Fruit fly (Drosophila melanogaster): ENCODE results near the gene CG33928.

Gene CG33928

DNA sequence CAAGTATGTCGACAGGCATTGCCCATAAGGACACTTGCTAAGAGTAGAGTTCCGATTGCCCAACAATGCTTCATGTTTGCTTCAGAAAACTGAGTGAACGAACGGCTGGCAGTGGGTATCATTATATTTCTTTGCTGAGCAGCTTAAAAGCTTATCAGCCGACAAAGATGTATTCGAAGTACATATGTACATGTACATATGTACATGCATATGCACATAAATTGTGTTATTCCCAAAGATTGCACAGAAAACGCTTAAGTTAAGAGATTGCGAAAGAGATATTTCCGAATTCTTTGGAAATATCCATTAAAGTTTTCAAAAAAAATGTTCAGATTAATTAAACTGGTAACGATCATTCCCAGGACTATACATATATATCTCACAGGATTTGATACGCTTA is 19.4 kb upstream of the CG33928 start, which contains the start of gene SPH93:
TSS of gene SPH93 (minus strand) at position 101 of the 400 bp plus-strand sequence.
- no peak for TF ChIP-seq usp (GFP tag; optimal IDR thresholded peaks at IDR 0.05)
- TF ChIP-seq CG8478 (optimal IDR thresholded peaks at IDR 0.05), result no peak
- TF ChIP-seq EcR (GFP tag; optimal IDR thresholded peaks at IDR 0.05), result no peak
- TF ChIP-seq pan (optimal IDR thresholded peaks at IDR 0.05), result no peak
- TF ChIP-seq psq (optimal IDR thresholded peaks at IDR 0.05), result no peak
- no peak for TF ChIP-seq Dll (optimal IDR thresholded peaks at IDR 0.05)

DNA sequence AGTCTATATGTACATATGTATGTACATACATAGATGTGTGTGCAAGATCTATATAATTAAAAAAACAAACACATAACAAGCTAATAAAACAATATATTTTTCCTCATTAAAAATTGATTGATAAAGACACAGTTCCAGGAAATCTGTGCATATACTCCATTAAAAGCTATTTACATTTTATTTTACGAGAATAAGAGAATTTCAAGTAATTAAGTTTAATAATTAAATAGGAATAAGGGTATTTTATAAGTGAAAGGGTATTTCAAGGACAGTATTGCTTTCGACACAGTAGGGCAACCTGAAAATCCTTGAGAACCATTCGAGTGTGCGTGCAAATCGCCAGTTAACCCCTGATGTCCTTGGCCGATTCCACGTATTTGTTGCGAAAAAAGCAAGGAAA is 16.2 kb upstream of the CG33928 start, which contains the start of gene CG5050:
TSS of gene CG5050 (plus strand) at position 301 of the 400 bp plus-strand sequence.
- TF ChIP-seq CG8478 (optimal IDR thresholded peaks at IDR 0.05) (no peak), EcR (GFP tag; optimal IDR thresholded peaks at IDR 0.05) (no peak)

DNA sequence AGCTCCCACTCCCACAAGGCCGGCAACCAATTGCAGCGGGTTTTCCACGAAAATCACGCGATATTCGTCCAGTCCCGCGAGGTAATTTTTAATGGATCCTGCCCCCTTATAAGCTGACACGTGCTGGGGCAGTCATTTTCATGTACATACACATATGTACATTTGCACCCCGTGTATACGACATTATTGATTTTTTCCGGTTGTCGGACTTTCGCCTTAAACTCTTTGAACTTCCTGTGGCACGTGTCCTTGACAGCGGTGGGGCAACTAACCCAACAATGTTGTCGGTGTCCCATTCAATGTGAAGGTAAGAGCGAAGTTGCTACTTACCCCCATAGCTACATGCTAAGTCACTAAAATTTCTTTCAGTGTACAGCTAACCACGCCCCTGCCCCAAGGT is 15.7 kb upstream of the CG33928 start:
- TF ChIP-seq EcR (GFP tag; optimal IDR thresholded peaks at IDR 0.05) (no peak), CG8478 (optimal IDR thresholded peaks at IDR 0.05) (no peak), pan (optimal IDR thresholded peaks at IDR 0.05) (no peak), usp (GFP tag; optimal IDR thresholded peaks at IDR 0.05) (no peak), Dll (optimal IDR thresholded peaks at IDR 0.05) (no peak), psq (optimal IDR thresholded peaks at IDR 0.05) (no peak)

DNA sequence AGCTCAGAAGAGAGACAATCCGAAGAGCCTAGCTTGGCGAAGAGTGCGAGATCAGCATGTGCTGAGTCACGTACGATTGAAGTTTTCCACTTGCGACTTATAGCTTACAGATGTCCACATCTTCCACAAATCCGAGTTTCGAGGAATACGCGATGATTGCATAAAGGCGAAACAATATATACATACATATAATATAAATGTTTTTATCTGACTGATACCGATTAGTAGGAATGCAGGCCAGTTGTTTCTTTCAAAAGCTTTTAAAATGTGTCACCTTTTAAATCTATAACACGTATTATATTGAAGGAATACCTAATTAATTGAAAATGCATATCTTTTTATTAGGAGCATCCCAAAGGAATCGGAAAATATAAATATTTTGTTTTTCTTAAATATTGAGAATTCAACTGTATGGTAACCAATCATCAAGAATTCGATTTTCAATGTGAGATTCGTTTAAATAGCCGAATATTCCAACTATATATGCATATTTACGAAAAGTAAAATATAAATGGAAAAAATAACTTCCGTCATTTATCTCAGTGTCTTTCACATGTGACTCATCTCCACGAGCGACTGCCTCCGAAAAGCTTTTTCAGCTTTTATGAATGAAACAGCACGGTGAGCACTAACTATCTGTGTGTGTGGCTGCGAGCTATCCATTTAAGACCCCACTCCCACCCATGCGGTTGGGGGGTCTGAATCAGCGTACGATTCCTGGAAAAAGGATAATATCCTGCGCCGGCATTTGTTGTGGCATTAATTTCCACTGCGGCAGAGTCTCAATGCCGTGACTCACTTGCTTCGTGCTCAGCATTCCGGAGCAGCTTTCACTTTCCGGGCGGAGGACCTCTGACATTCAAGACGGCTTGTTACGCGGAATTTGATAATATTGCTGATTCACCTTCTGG is 14.4 kb upstream of the CG33928 start:
- TF ChIP-seq Dll (optimal IDR thresholded peaks at IDR 0.05) (no peak), EcR (GFP tag; optimal IDR thresholded peaks at IDR 0.05) (no peak)

DNA sequence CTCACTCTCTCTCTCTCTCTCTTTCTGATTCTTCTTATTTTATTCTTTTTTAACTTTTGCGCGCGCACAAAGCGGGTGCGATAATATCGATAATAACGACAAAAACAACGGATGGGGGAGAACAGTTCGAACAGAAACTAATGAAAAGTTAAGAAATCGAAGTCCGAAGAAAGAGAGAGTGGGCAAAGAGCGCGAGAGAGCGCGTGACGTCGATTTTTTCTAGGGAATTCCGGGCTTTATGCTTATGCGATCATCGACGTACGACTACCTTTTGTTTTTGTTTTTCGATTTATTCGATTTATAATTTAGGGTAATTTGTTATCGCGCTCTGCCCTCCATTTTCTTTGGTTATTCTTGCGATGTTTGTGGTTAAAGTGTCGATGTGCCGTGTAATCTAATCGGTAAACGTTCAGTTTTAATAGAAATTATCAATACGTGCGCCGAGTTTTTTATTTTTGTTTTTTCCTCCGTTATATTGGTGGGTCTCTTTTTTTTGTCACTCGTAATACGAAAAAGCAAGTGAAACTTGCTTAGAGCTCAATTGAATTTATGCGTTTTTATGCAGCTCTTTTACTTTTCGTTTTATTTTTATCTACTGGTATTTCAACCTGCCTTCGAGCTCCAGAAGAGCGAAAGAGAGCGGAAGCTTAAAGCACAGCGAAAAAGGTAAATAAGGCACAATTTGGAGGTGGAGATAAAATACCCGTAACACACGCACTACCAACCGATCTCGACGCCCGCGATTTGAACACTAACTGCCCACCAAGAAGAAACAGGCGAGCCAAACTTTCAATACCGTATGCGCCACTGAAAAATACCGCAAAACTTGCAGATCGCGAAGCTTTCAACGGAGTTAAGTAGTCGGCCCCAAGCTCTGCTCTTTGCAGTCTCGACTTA is 13.5 kb upstream of the CG33928 start, which contains the start of gene dl:
TSS of gene dl (minus strand) at position 757 of the 897 bp plus-strand sequence.
- TF ChIP-seq pan (optimal IDR thresholded peaks at IDR 0.05) (peak; percentile 67), psq (optimal IDR thresholded peaks at IDR 0.05) (no peak)

DNA sequence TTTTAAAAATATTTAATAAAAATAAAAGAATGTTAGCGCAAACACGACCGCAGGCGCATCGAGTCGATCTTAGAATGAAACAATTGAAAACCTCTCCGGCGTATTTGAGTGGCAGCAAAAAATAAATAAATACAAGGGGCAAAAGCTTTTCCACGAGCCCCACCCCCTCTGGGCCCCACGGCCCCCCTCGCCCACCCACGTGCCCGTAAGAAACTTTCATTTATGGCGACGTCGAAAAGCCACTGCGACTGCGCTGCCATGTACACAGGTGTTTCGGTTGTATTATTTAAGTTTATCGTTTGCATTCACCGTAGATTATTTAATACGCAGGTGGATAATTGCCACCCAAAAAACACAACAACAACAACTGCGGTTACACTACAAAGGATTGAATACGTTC is 12.0 kb upstream of the CG33928 start:
- no peak for TF ChIP-seq EcR (GFP tag; optimal IDR thresholded peaks at IDR 0.05)
- no peak for TF ChIP-seq Dll (optimal IDR thresholded peaks at IDR 0.05)
- TF ChIP-seq CG8478 (optimal IDR thresholded peaks at IDR 0.05), result no peak
- TF ChIP-seq psq (optimal IDR thresholded peaks at IDR 0.05), result no peak
- TF ChIP-seq pan (optimal IDR thresholded peaks at IDR 0.05), result no peak
- no peak for TF ChIP-seq usp (GFP tag; optimal IDR thresholded peaks at IDR 0.05)

DNA sequence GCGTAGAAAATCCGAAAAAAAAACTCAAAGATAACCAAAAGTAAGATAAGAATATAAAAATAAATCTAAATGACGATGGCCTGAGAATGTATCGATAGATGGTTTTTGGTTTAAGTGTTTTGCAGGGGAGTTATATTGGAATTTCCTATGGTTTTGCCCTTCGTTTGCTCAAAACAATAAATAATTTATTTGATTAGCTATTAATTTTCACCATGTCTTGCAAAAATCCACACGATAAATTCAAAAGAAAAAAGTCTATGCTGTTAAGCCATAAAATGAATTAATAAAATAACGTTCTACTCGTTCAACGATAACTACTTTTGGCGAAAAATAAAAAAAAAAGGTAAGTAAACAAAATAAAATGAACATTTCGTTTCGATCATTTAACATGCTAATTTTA is 10.7 kb upstream of the CG33928 start:
- TF ChIP-seq usp (GFP tag; optimal IDR thresholded peaks at IDR 0.05), result no peak
- TF ChIP-seq psq (optimal IDR thresholded peaks at IDR 0.05), result no peak
- TF ChIP-seq Dll (optimal IDR thresholded peaks at IDR 0.05), result no peak
- TF ChIP-seq CG8478 (optimal IDR thresholded peaks at IDR 0.05), result no peak
- TF ChIP-seq EcR (GFP tag; optimal IDR thresholded peaks at IDR 0.05), result no peak
- no peak for TF ChIP-seq pan (optimal IDR thresholded peaks at IDR 0.05)

DNA sequence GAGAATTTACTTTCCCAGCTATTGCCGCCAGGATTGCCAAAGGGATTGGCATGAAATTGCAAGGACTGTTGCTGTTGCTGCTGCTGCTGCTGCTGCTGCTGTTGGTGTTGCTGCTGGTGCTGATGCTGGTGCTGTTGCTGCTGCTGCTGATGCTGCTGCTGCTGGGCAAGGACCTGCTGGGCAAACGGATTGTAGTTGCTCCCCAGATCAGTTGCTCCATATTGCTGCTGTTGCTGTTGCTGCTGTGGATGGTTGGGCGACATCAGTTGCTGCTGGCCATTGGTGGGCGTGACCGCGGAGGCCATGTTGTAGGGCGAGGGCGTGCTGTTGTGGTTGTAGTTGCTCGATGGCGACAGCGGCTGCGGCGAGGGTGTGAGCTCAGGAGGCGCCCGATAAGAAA is 1.2 kb upstream of the CG33928 start:
- TF ChIP-seq pan (optimal IDR thresholded peaks at IDR 0.05) (no peak), EcR (GFP tag; optimal IDR thresholded peaks at IDR 0.05) (no peak), psq (optimal IDR thresholded peaks at IDR 0.05) (no peak), usp (GFP tag; optimal IDR thresholded peaks at IDR 0.05) (no peak), Dll (optimal IDR thresholded peaks at IDR 0.05) (no peak), CG8478 (optimal IDR thresholded peaks at IDR 0.05) (no peak)

DNA sequence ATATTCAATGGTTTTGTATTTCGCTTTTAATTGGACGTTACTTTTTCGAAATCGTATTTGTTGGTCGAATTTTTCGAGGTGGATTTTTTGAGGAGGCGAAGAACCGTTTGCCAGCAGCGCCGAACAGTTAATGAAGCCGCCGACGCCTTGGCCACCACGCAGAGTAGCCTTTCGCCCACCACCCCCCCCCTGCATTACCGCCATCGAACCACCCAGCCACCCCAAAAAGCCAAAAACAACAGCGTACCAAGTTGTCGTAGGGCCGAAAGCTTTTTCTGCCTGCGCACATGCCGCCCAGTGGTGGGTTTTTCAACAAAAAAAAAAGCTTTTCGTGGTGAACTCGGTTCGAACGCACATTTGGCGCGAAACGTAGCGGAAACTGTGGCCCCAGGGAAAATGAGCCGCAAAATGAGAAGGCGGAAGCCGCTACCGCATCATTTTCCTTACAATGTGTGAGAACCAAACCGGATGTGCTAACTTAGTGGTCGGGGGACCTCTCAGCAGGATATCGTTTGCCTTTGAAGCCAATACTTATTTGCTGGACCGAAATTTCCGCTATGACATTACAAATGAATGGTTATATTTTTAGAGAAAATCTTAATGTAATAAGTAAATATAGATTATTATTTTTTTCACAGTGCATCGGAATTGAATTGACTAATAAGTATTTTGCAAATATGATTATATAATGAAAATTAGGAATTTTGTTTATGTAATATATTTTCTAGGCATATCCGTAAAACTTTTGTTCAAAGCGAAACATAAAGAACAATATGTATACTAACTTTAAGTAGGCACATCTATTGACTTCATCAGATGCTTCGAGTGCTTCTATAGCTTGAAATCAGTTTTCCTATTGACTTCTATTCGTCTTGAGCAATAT is 3.1 kb downstream of the CG33928 start, which contains the start of the genes Dif and CG5043:
TSS of gene Dif (minus strand) at position 132 of the 883 bp plus-strand sequence.
TSS of gene CG5043 (plus strand) at position 833 of the 883 bp plus-strand sequence.
- TF ChIP-seq Dll (optimal IDR thresholded peaks at IDR 0.05) (no peak), usp (GFP tag; optimal IDR thresholded peaks at IDR 0.05) (no peak), EcR (GFP tag; optimal IDR thresholded peaks at IDR 0.05) (no peak), psq (optimal IDR thresholded peaks at IDR 0.05) (no peak), CG8478 (optimal IDR thresholded peaks at IDR 0.05) (no peak), pan (optimal IDR thresholded peaks at IDR 0.05) (no peak)

DNA sequence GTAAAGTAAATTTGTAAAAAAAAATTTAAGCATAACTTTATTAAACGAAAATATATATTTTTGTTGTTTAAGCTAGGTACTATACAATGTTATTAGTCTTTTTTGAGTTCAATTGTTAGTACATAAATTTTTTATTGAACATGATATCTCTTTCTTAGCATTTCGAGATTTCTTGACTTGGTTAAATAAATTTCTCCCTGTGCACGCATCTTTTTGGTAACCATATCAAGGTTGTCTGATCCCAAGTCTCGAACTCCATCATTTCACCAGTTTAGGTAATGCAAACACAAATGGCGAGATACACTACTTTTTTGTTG is 5.1 kb downstream of the CG33928 start:
- no peak for TF ChIP-seq psq (optimal IDR thresholded peaks at IDR 0.05)
- TF ChIP-seq usp (GFP tag; optimal IDR thresholded peaks at IDR 0.05), result no peak
- no peak for TF ChIP-seq Dll (optimal IDR thresholded peaks at IDR 0.05)
- no peak for TF ChIP-seq EcR (GFP tag; optimal IDR thresholded peaks at IDR 0.05)
- no peak for TF ChIP-seq pan (optimal IDR thresholded peaks at IDR 0.05)
- TF ChIP-seq CG8478 (optimal IDR thresholded peaks at IDR 0.05), result no peak

DNA sequence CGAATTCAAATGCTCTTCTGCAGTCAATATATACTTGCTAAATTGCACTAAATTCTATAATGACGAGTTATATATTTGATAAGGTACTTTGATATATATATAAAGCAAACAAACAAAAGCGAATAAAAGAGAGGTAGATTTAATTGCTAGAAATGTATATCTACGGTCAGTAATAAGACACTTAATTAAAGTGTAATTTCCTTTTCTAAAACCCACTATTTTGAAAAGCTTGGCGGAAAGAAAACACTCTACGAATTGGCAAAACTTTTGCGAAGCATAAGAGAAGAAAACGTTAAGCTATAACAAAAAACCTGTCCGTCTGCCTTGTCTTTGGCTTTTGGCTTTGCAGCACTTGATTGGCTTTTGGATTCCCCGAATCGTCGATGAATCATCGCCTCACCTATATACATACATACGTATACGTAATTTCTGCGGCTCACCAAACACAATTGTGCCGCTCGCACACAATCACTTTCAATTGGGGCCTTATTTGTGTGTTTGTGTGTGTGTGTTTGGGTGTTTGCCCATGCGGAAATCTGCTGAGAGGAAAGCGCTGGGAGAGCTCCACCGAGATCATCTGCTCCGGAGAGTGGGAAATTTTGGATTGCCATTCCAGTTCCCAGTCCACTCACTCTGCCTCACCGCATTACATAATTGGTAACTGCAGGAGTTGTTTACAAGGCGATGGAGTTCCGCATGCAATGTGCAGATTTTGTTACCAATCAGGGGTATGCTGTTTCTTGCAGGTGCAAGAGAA is 5.6 kb downstream of the CG33928 start:
- no peak for TF ChIP-seq Dll (optimal IDR thresholded peaks at IDR 0.05)
- TF ChIP-seq EcR (GFP tag; optimal IDR thresholded peaks at IDR 0.05), result no peak
- no peak for TF ChIP-seq CG8478 (optimal IDR thresholded peaks at IDR 0.05)
- no peak for TF ChIP-seq psq (optimal IDR thresholded peaks at IDR 0.05)
- no peak for TF ChIP-seq usp (GFP tag; optimal IDR thresholded peaks at IDR 0.05)
